Worm (Caenorhabditis elegans) whole organism, early embryonic: Measurements from ENCODE around the gene T02H6.4.

Source experiments
- aly-1 ChIP-seq: sonication (generic microtip); optimal IDR thresholded peaks from 2 replicates; lab custom pipeline; 2016; ENCODE audit warnings: missing genetic modification characterization, missing compliant biosample characterization
- ama-1 ChIP-seq: fragments of 150-350 bp; optimal IDR thresholded peaks from 2 replicates; lab custom pipeline; 2014
- ceh-13 ChIP-seq: fragments of 200-800 bp; sonication (Bioruptor generic); optimal IDR thresholded peaks from 2 replicates; lab custom pipeline; 2018; ENCODE audit warnings: mild to moderate bottlenecking, missing genetic modification characterization, missing compliant biosample characterization
- ceh-36 ChIP-seq: sonication (generic microtip); optimal IDR thresholded peaks from 2 replicates; lab custom pipeline; 2016; ENCODE audit warnings: missing genetic modification characterization, inconsistent platforms, missing compliant biosample characterization
- flt-1 ChIP-seq: fragments of 200-800 bp; sonication (Bioruptor generic); IDR thresholded peaks from 2 replicates; pipeline ENCODE4 v1.3.6; 2022; ENCODE audit warnings: missing genetic modification characterization, missing compliant biosample characterization
- hmbx-1 ChIP-seq: sonication (generic microtip); optimal IDR thresholded peaks from 2 replicates; lab custom pipeline; 2016; ENCODE audit warnings: mild to moderate bottlenecking, missing genetic modification characterization, missing compliant biosample characterization
- hmg-4 ChIP-seq: fragments of 200-800 bp; sonication (Bioruptor generic); optimal IDR thresholded peaks from 2 replicates; lab custom pipeline; 2018; ENCODE audit warnings: mild to moderate bottlenecking, missing genetic modification characterization, missing compliant biosample characterization
- pes-1 ChIP-seq: fragments of 200-800 bp; sonication (Bioruptor generic); IDR thresholded peaks from 2 replicates; pipeline ENCODE4 v1.3.6; 2022; ENCODE audit warnings: missing genetic modification reagents, missing genetic modification characterization, missing compliant biosample characterization
- tra-4 ChIP-seq: sonication (generic microtip); optimal IDR thresholded peaks from 2 replicates; lab custom pipeline; 2017; ENCODE audit warnings: missing genetic modification characterization, missing compliant biosample characterization

ce11 chrII:658369-658768 is 31.5 kb upstream of the T02H6.4 start, which contains the start of gene sdz-24:
- no peak for TF ChIP-seq tra-4
- no peak for TF ChIP-seq hmg-4 (GFP tag; lab: Kevin White, UChicago)
- no peak for TF ChIP-seq ama-1 (lab: Kevin White, UChicago)
- TF ChIP-seq ceh-36 (tag; lab: Kevin White, UChicago) = no peak
- no peak for TF ChIP-seq ceh-13 (GFP tag; lab: Kevin White, UChicago)
- TF ChIP-seq pes-1 (GFP tag; lab: Robert Waterston, UW) = no peak
- TF ChIP-seq aly-1 (tag; lab: Kevin White, UChicago) = no peak
- no peak for TF ChIP-seq flt-1 (GFP tag; lab: Robert Waterston, UW)
- TF ChIP-seq hmbx-1 (tag; lab: Kevin White, UChicago) = no peak
